Fruit fly (Drosophila melanogaster): ENCODE data around the gene DIP-eta.

DNA sequence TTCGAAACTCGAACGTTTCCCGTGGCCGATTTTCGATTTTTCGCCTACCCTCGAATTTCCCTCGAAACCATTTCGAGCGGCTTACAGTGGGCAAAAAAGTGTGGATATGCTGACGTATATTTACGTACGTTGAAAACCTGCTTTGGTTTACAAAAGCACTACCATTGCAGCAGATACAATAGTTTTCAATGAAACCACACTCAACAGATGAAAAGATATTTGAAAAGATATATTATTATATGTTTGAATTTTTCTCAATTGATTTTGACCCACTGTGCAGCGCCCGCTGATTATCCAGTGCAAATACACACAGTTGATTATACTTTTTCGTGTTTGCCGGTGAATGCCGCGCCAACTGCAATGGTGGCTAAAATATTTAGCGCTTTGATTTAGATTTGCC lies 7.6 kb downstream of the DIP-eta start:
- TF ChIP-seq ttk (optimal IDR thresholded peaks at IDR 0.05) (no peak), Sin3A (optimal IDR thresholded peaks at IDR 0.05) (no peak), h (optimal IDR thresholded peaks at IDR 0.05) (no peak), psq (optimal IDR thresholded peaks at IDR 0.05) (no peak), insv (optimal IDR thresholded peaks at IDR 0.05) (no peak)

All from Kc167 (cell line).